Worm (Caenorhabditis elegans): ENCODE data around the gene srj-15.

DNA sequence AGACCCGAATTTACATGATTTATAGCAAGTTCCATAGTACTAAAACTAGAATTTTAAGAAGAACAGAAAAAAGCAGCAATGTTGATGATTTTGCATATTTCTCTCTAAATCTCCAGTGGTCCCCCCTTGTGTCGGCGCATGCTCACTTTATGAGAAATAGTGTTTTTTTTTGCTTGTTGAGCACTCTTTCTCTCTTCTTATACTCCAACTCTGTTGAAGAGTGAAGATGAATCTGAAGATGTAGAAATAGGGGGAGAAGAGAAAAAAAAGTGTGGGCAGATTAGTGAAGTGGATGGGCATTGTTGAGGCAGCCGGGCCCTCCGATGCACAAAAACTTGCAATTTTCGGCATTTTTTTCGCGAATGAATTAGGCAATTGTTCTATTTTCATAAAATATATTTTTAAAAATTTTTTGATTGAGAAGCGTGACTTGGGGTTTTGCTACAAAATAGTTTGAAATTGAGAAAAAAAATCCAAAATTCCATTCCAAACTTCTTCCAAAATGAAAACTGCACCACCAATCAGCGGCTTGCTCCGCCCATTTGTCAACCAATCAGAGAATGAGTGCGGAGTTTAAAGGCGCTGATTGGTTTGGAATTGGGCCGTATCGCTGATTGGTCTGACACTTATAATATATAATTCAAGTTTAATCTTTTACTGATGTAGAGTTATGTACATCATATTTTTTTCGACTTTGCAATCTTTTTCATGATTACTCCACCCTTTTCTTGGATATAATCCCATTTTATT, 24.1 kb downstream of the srj-15 start:
- TF ChIP-seq snpc-4 (tag; optimal IDR thresholded peaks at IDR 0.05): no peak
- TF ChIP-seq ceh-43 (GFP tag; optimal IDR thresholded peaks at IDR 0.05): no peak
- no peak for TF ChIP-seq ces-1 (GFP tag; optimal IDR thresholded peaks at IDR 0.05)
- no peak for TF ChIP-seq lin-13 (tag; optimal IDR thresholded peaks at IDR 0.05)
- TF ChIP-seq nhr-76 (tag; optimal IDR thresholded peaks at IDR 0.05): no peak
- TF ChIP-seq nhr-12 (tag; optimal IDR thresholded peaks at IDR 0.05): no peak
- no peak for TF ChIP-seq flh-1 (GFP tag; optimal IDR thresholded peaks at IDR 0.05)
- no peak for TF ChIP-seq ceh-83 (GFP tag; optimal IDR thresholded peaks at IDR 0.05)
- TF ChIP-seq sptf-1 (tag; optimal IDR thresholded peaks at IDR 0.05): no peak
- TF ChIP-seq nhr-28 (tag; optimal IDR thresholded peaks at IDR 0.05): no peak
